Fruit fly (Drosophila melanogaster): Measurements from ENCODE around the gene RanGAP.

- TF ChIP-seq CG8478 (optimal IDR thresholded peaks at IDR 0.05) (no peak), CTCF (optimal IDR thresholded peaks at IDR 0.05) (no peak)
Measured at dm6 chr2L:19454070-19454751, 12.5 kb downstream of the RanGAP start, which contains the start of gene CG10026.
